Worm (Caenorhabditis elegans): Measurements from ENCODE around the gene T10B5.7.
A peak's percentile ranks its signal among the peaks of the same experiment; 100 is the strongest.

Gene T10B5.7

DNA sequence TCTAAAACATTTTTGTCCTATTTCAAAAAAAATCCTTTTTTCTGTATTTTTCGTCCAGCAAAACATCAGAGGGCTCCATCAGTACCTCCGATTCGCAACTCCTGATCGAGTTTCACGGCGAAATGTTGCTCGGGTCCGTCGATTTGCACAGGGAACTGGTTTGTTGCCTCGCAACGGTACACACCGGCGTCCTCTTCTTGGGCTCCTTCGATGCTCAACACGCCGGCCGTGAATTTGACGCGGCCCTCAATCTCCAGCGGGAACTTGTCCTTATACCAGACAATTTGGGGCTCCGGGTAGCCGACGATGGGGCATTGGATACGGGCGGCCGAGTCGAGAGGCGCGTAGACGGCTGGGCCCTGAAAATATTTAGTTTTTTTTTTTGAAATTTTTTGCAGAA, 32.0 kb downstream of the T10B5.7 start:
- TF ChIP-seq nhr-237 (tag; optimal IDR thresholded peaks at IDR 0.05): no peak
- no peak for TF ChIP-seq ceh-28 (tag; optimal IDR thresholded peaks at IDR 0.05)
- TF ChIP-seq hmg-11 (tag; optimal IDR thresholded peaks at IDR 0.05): no peak
- TF ChIP-seq elt-2 (tag; optimal IDR thresholded peaks at IDR 0.05): no peak
- no peak for TF ChIP-seq mdl-1 (tag; optimal IDR thresholded peaks at IDR 0.05)
- no peak for TF ChIP-seq pqm-1 (tag; optimal IDR thresholded peaks at IDR 0.05)
- no peak for TF ChIP-seq R02D3.7 (tag; optimal IDR thresholded peaks at IDR 0.05)
- TF ChIP-seq sea-2 (GFP tag; optimal IDR thresholded peaks at IDR 0.05): no peak
- no peak for TF ChIP-seq fkh-2 (tag; optimal IDR thresholded peaks at IDR 0.05)
- TF ChIP-seq nfya-1 (tag; optimal IDR thresholded peaks at IDR 0.05; ENCODE audit: insufficient read depth): no peak
- no peak for TF ChIP-seq unc-39 (tag; optimal IDR thresholded peaks at IDR 0.05)
- TF ChIP-seq elt-1 (tag; optimal IDR thresholded peaks at IDR 0.05): no peak

DNA sequence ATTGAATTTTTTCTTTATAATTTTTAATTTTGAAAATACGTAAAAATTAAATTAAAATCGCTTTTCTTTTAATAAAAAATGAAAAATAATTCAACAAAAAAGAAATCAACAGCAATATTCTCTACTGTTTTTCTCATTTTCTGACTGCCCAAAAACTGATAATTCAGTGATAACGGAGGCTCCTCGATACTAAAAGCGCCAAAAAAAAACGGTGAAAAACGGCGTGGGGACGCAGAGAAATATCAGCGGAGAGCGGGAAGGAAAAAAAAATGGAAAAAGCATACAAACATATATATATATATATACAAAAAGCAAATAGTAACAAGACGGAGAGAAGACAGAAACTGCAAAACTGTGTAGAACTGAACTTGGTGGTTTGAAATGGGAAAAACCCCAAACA, 37.1 kb downstream of the T10B5.7 start:
- peak; percentile 78 for TF ChIP-seq elt-2 (tag; optimal IDR thresholded peaks at IDR 0.05)
- peak; percentile 51 for TF ChIP-seq pqm-1 (tag; optimal IDR thresholded peaks at IDR 0.05)
- no peak for TF ChIP-seq jun-1 (tag; optimal IDR thresholded peaks at IDR 0.05)
- TF ChIP-seq pha-4 (tag; optimal IDR thresholded peaks at IDR 0.05): peak; percentile 61

DNA sequence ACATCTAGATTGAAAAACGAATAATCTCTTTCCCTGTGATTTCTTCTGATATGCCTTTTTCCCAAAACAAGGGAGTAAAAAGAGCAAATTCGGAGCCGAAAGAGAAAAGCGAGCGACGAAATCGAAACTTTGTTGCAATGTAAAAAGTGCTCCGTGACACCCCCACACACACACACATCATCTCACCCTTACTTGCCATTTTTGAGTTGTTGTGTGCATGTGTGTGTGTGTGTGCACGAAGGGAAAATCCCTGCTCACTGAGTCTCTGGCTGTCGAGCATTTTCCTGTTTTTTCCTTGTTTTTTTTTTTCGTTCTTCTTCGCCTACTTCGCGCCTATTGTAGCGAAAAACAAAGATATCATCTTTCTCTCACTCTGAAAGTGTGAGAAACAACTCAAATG, 41.0 kb downstream of the T10B5.7 start:
- TF ChIP-seq lin-39 (tag; optimal IDR thresholded peaks at IDR 0.05) (peak; percentile 39), hmg-11 (tag; optimal IDR thresholded peaks at IDR 0.05) (peak; percentile 16), nfya-1 (tag; optimal IDR thresholded peaks at IDR 0.05; ENCODE audit: insufficient read depth) (peak; percentile 7), ztf-11 (tag; optimal IDR thresholded peaks at IDR 0.05) (no peak)

DNA sequence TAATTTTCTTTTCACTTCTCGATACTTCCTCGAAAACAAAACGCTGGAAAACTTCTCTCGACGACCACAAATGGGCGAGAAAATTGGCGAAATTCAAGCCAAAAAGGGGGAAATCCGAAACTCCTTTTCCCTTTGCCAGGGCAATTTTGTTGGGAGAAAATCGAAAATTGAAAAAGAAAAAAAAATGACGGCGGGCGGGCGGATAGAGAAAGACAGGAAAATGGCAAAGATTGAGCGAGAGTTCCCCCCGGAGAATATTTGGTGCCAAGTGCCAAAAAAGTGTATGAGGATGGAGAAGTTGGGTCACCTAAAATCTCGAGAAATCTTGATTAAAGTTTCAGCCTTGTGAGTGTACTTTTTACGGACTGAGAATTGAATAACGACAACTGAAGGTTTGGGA, 42.3 kb downstream of the T10B5.7 start:
- no peak for TF ChIP-seq ceh-82 (tag; optimal IDR thresholded peaks at IDR 0.05)
- no peak for TF ChIP-seq hmg-11 (tag; optimal IDR thresholded peaks at IDR 0.05)
- no peak for TF ChIP-seq ceh-16 (tag; optimal IDR thresholded peaks at IDR 0.05)
- no peak for TF ChIP-seq snpc-4 (tag; optimal IDR thresholded peaks at IDR 0.05)
- TF ChIP-seq lin-15B (tag; optimal IDR thresholded peaks at IDR 0.05): no peak
- no peak for TF ChIP-seq R02D3.7 (tag; optimal IDR thresholded peaks at IDR 0.05)
- TF ChIP-seq lsy-12 (tag; optimal IDR thresholded peaks at IDR 0.05): no peak
- TF ChIP-seq eor-1 (tag; optimal IDR thresholded peaks at IDR 0.05): no peak
- no peak for TF ChIP-seq fkh-10 (GFP tag; optimal IDR thresholded peaks at IDR 0.05)
- TF ChIP-seq jun-1 (tag; optimal IDR thresholded peaks at IDR 0.05): no peak
- TF ChIP-seq fkh-2 (tag; optimal IDR thresholded peaks at IDR 0.05): no peak
- TF ChIP-seq ceh-28 (tag; optimal IDR thresholded peaks at IDR 0.05): no peak
- no peak for TF ChIP-seq elt-3 (tag; optimal IDR thresholded peaks at IDR 0.05)
- no peak for TF ChIP-seq tbx-2 (tag; optimal IDR thresholded peaks at IDR 0.05)
- no peak for TF ChIP-seq pha-4 (tag; optimal IDR thresholded peaks at IDR 0.05)

DNA sequence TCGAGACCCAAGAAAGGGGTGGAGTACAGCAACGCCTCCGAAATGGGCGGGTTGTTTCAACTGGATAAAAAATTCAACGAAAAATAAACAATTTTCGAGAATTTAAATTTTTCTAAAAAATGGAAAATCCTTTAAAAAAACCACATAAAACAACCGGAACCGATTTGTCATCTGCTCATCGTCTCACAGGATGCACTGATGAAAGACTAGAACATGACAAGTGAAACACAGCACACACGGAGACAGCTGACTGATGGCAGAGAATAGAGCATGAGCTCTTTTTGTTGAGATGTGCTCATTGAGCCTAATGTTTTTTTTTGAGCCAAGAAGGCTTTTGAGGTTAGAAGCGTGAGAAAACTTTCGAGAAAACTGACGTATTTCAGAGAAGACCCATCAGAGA, 44.0 kb downstream of the T10B5.7 start:
- TF ChIP-seq lin-39 (tag; optimal IDR thresholded peaks at IDR 0.05): peak; percentile 76
- TF ChIP-seq mdl-1 (tag; optimal IDR thresholded peaks at IDR 0.05): no peak
- peak; percentile 9 for TF ChIP-seq unc-62 (GFP tag; optimal IDR thresholded peaks at IDR 0.05)
- no peak for TF ChIP-seq pha-4 (tag; optimal IDR thresholded peaks at IDR 0.05)

DNA sequence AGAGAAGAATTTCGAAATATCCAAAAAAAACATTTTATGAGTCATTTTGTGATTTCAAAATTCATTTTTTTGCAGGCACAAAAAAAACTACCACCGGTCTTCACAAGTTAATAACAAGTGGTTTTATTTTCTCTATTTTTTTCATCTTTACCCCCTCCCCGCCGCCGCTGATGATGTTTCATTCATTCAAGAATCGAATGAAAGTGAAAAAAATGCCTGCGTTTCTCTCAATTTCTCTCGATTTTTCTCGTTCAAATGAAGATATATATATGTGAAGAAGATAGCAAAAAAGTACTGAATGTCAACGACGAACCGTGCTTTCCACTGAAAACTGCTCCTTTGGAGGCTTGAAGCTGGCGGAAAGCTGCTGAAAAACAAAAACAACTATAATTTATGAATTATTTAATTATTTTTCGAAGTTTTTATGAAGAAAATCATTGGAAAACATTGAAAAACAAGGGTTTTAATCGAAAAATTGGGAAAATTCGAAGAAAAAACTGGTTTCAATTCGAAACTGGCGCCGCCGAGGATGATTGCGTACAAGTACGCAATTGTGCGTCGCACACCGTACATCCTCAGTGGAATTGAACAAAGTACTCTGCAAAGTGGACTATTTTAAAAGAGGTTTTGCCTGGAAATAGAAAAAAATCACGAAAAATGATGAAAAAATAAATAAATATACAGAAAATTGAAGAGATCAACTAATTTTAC, 46.7 kb downstream of the T10B5.7 start, which contains the start of gene zig-11:
Gene zig-11, minus strand, starts transcription at position 373 of the 711 bp plus-strand sequence.
- no peak for TF ChIP-seq aly-2 (tag; optimal IDR thresholded peaks at IDR 0.05)
- peak; percentile 49 for TF ChIP-seq nfya-1 (tag; optimal IDR thresholded peaks at IDR 0.05; ENCODE audit: insufficient read depth)
- TF ChIP-seq lin-15B (tag; optimal IDR thresholded peaks at IDR 0.05): peak; percentile 28
- no peak for TF ChIP-seq ceh-28 (tag; optimal IDR thresholded peaks at IDR 0.05)

DNA sequence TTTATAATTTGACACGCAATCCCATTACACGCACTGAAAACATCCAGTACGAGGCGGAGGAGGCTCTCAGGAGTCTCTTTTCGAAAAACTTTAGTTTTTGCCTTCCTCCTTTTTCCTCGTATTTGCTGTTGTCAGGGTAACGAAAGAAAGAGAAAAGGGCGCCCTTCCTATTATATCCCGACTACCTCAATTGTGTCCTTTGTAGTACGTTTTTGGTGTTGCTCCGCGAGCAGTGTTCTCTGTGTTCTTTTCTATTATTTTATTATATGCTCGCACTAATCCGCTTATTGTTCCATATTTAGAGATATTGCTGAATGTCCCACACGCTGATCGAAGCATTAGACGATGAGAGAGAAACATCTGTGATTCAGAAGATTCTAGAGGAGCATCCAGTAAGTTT, 49.5 kb downstream of the T10B5.7 start, which contains the start of gene nphp-2:
Gene nphp-2, plus strand, starts transcription at position 301 of the 400 bp plus-strand sequence.
- no peak for TF ChIP-seq ama-1 (optimal IDR thresholded peaks at IDR 0.05)
- no peak for TF ChIP-seq nhr-23 (tag; optimal IDR thresholded peaks at IDR 0.05)
- no peak for TF ChIP-seq elt-1 (tag; optimal IDR thresholded peaks at IDR 0.05)
- no peak for TF ChIP-seq nhr-43 (tag; optimal IDR thresholded peaks at IDR 0.05; ENCODE audit: poor library complexity, severe bottlenecking)
- no peak for TF ChIP-seq fkh-10 (GFP tag; optimal IDR thresholded peaks at IDR 0.05)
- no peak for TF ChIP-seq elt-3 (tag; optimal IDR thresholded peaks at IDR 0.05)
- TF ChIP-seq nhr-76 (tag; optimal IDR thresholded peaks at IDR 0.05): no peak
- TF ChIP-seq mdl-1 (tag; optimal IDR thresholded peaks at IDR 0.05): no peak
- TF ChIP-seq ceh-82 (tag; optimal IDR thresholded peaks at IDR 0.05): no peak
- TF ChIP-seq aly-2 (tag; optimal IDR thresholded peaks at IDR 0.05): no peak
- TF ChIP-seq ZK546.5 (tag; optimal IDR thresholded peaks at IDR 0.05): no peak
- TF ChIP-seq nhr-11 (tag; optimal IDR thresholded peaks at IDR 0.05): no peak
- no peak for TF ChIP-seq egl-27 (tag; optimal IDR thresholded peaks at IDR 0.05)
- TF ChIP-seq nhr-25 (tag; optimal IDR thresholded peaks at IDR 0.05): no peak

Data from whole organism, L3 larva.